Fruit fly (Drosophila melanogaster) whole organism, embryonic: Measurements from ENCODE around the gene CG33703.

Source experiments
- Atf6 ChIP-seq: fragments of 200-800 bp; sonication (Bioruptor generic); IDR thresholded peaks from 2 replicates; pipeline ENCODE4 v1.3.6; 2022; ENCODE audit warnings: missing biosample characterization, missing genetic modification characterization
- Bgb ChIP-seq: fragments of 200-800 bp; sonication (Bioruptor generic); IDR thresholded peaks from 2 replicates; pipeline ENCODE4 v1.3.6; 2022; ENCODE audit warnings: missing biosample characterization, missing genetic modification characterization; ENCODE audit not compliant: partially characterized antibody
- CG1024 ChIP-seq: fragments of 200-800 bp; sonication (Bioruptor generic); IDR thresholded peaks from 2 replicates; pipeline ENCODE4 v1.3.6; 2022; ENCODE audit warnings: missing biosample characterization, missing genetic modification characterization
- CG10979 ChIP-seq: fragments of 200-800 bp; sonication (Bioruptor generic); optimal IDR thresholded peaks from 2 replicates; lab custom pipeline; 2018; ENCODE audit warnings: missing biosample characterization, mild to moderate bottlenecking, missing genetic modification characterization, moderate library complexity
- CG15073 ChIP-seq: fragments of 200-800 bp; sonication (Bioruptor generic); optimal IDR thresholded peaks from 2 replicates; lab custom pipeline; 2016; ENCODE audit warnings: missing biosample characterization, missing genetic modification characterization
- CG17186 ChIP-seq: fragments of 200-800 bp; sonication (Bioruptor generic); optimal IDR thresholded peaks from 3 replicates; lab custom pipeline; 2017; ENCODE audit warnings: missing biosample characterization, missing genetic modification reagents, missing genetic modification characterization
- CG17361 ChIP-seq: fragments of 200-800 bp; sonication (Bioruptor generic); IDR thresholded peaks from 3 replicates; pipeline ENCODE4 v1.3.6; 2022; ENCODE audit warnings: missing biosample characterization, missing genetic modification characterization
- CG17568 ChIP-seq: fragments of 200-800 bp; sonication (Bioruptor generic); optimal IDR thresholded peaks from 2 replicates; lab custom pipeline; 2018; ENCODE audit warnings: missing biosample characterization, mild to moderate bottlenecking, missing genetic modification characterization, moderate library complexity
- CG33213 ChIP-seq: fragments of 200-800 bp; sonication (Bioruptor generic); optimal IDR thresholded peaks from 3 replicates; lab custom pipeline; 2016; ENCODE audit warnings: missing biosample characterization, missing genetic modification characterization
- CG6175 ChIP-seq: fragments of 200-800 bp; sonication (Bioruptor generic); IDR thresholded peaks from 3 replicates; pipeline ENCODE4 v1.3.6; 2022; ENCODE audit warnings: missing biosample characterization, missing genetic modification characterization
- CG6791 ChIP-seq: fragments of 200-800 bp; sonication (Bioruptor generic); IDR thresholded peaks from 3 replicates; pipeline ENCODE4 v1.3.6; 2022; ENCODE audit warnings: missing biosample characterization, missing genetic modification characterization; ENCODE audit not compliant: partially characterized antibody
- CG7786 ChIP-seq: fragments of 200-800 bp; sonication (Bioruptor generic); optimal IDR thresholded peaks from 2 replicates; lab custom pipeline; 2016; ENCODE audit warnings: missing biosample characterization, missing genetic modification characterization
- CG9876 ChIP-seq: fragments of 200-800 bp; sonication (Bioruptor generic); optimal IDR thresholded peaks from 2 replicates; lab custom pipeline; 2016; ENCODE audit warnings: missing biosample characterization, missing genetic modification characterization
- Dip2 ChIP-seq: fragments of 200-800 bp; sonication (Bioruptor generic); IDR thresholded peaks from 2 replicates; pipeline ENCODE4 v1.3.6; 2022; ENCODE audit warnings: missing biosample characterization, missing genetic modification characterization
- Doc3 ChIP-seq: fragments of 200-800 bp; sonication (Bioruptor generic); IDR thresholded peaks from 3 replicates; pipeline ENCODE4 v1.3.6; 2022; ENCODE audit warnings: missing biosample characterization, missing genetic modification characterization; ENCODE audit not compliant: partially characterized antibody
- Dref ChIP-seq: fragments of 200-800 bp; sonication (Bioruptor generic); IDR thresholded peaks from 2 replicates; pipeline ENCODE4 v1.3.6; 2022; ENCODE audit warnings: missing biosample characterization, missing genetic modification characterization
- Elba2 ChIP-seq: fragments of 200-800 bp; sonication (Bioruptor generic); optimal IDR thresholded peaks from 3 replicates; lab custom pipeline; 2016; ENCODE audit warnings: missing biosample characterization, missing genetic modification characterization
- H15 ChIP-seq: fragments of 200-800 bp; sonication (Bioruptor generic); IDR thresholded peaks from 3 replicates; pipeline ENCODE4 v1.3.6; 2022; ENCODE audit warnings: missing biosample characterization, missing genetic modification characterization
- Meics ChIP-seq: fragments of 200-800 bp; sonication (Bioruptor generic); optimal IDR thresholded peaks from 2 replicates; lab custom pipeline; 2017; ENCODE audit warnings: missing biosample characterization, mild to moderate bottlenecking, missing genetic modification characterization
- Nf-YA ChIP-seq: fragments of 200-800 bp; sonication (Bioruptor generic); IDR thresholded peaks from 2 replicates; pipeline ENCODE4 v1.3.6; 2022; ENCODE audit warnings: missing biosample characterization, missing genetic modification characterization
- Sry-δ ChIP-seq: fragments of 200-800 bp; sonication (Bioruptor generic); optimal IDR thresholded peaks from 2 replicates; lab custom pipeline; 2016; ENCODE audit warnings: missing biosample characterization, missing genetic modification characterization
- TFAM ChIP-seq: fragments of 200-800 bp; sonication (Bioruptor generic); optimal IDR thresholded peaks from 2 replicates; lab custom pipeline; 2017; ENCODE audit warnings: missing biosample characterization, missing genetic modification characterization, inconsistent platforms
- ase ChIP-seq: fragments of 200-800 bp; sonication (Bioruptor generic); IDR thresholded peaks from 3 replicates; pipeline ENCODE4 v1.3.6; 2022; ENCODE audit warnings: missing biosample characterization, missing genetic modification characterization
- ato ChIP-seq: fragments of 200-800 bp; sonication (Bioruptor generic); IDR thresholded peaks from 2 replicates; pipeline ENCODE4 v1.3.6; 2022; ENCODE audit warnings: missing biosample characterization, missing genetic modification characterization; ENCODE audit not compliant: partially characterized antibody
- corto ChIP-seq: fragments of 200-800 bp; sonication (Bioruptor generic); optimal IDR thresholded peaks from 2 replicates; lab custom pipeline; 2016; ENCODE audit warnings: missing biosample characterization, mild to moderate bottlenecking, missing genetic modification characterization, moderate library complexity
- danr ChIP-seq: fragments of 200-800 bp; sonication (Bioruptor generic); IDR thresholded peaks from 2 replicates; pipeline ENCODE4 v1.3.6; 2022; ENCODE audit warnings: missing biosample characterization, missing genetic modification characterization
- dysf ChIP-seq: fragments of 200-800 bp; sonication (Bioruptor generic); IDR thresholded peaks from 3 replicates; pipeline ENCODE4 v1.3.6; 2022; ENCODE audit warnings: missing biosample characterization, missing genetic modification characterization
- eve ChIP-seq, 2 experiments: fragments of >200 bp; optimal IDR thresholded peaks; 2 replicates each; lab custom pipeline; 2017; ENCODE audit warnings: missing biosample characterization in 2 of 2, missing genetic modification characterization in 2 of 2
- fd102C ChIP-seq: fragments of 200-800 bp; sonication (Bioruptor generic); optimal IDR thresholded peaks from 2 replicates; lab custom pipeline; 2018; ENCODE audit warnings: missing biosample characterization, mild to moderate bottlenecking, missing genetic modification characterization, moderate library complexity
- fd64A ChIP-seq: fragments of 200-800 bp; sonication (Bioruptor generic); optimal IDR thresholded peaks from 3 replicates; lab custom pipeline; 2018; ENCODE audit warnings: missing biosample characterization, mild to moderate bottlenecking, missing genetic modification characterization
- ftz-f1 ChIP-seq: fragments of 200-800 bp; sonication (Bioruptor generic); optimal IDR thresholded peaks from 2 replicates; lab custom pipeline; 2016; ENCODE audit warnings: missing biosample characterization, missing genetic modification characterization
- gfzf ChIP-seq: fragments of 200-800 bp; sonication (Bioruptor generic); optimal IDR thresholded peaks from 2 replicates; lab custom pipeline; 2016; ENCODE audit warnings: missing biosample characterization, mild to moderate bottlenecking, missing genetic modification characterization, moderate library complexity
- grau ChIP-seq: fragments of 200-800 bp; optimal IDR thresholded peaks from 3 replicates; lab custom pipeline; 2019; ENCODE audit warnings: missing biosample characterization, mild to moderate bottlenecking, missing genetic modification characterization, moderate library complexity
- jigr1 ChIP-seq: fragments of 200-800 bp; sonication (Bioruptor generic); IDR thresholded peaks from 3 replicates; pipeline ENCODE4 v1.3.6; 2022; ENCODE audit warnings: missing biosample characterization, missing genetic modification characterization
- kni ChIP-seq: fragments of 200-800 bp; sonication (Bioruptor generic); optimal IDR thresholded peaks from 3 replicates; lab custom pipeline; 2017; ENCODE audit warnings: mild to moderate bottlenecking, missing biosample characterization, missing genetic modification reagents, missing genetic modification characterization
- lmd ChIP-seq: fragments of 200-800 bp; sonication (Bioruptor generic); IDR thresholded peaks from 2 replicates; pipeline ENCODE4 v1.3.6; 2022; ENCODE audit warnings: missing biosample characterization, missing genetic modification characterization
- mam ChIP-seq: fragments of 200-800 bp; sonication (Bioruptor generic); optimal IDR thresholded peaks from 3 replicates; lab custom pipeline; 2016; ENCODE audit warnings: missing biosample characterization, missing genetic modification characterization
- otp ChIP-seq: fragments of 200-800 bp; sonication (Bioruptor generic); IDR thresholded peaks from 3 replicates; pipeline ENCODE4, ENCODE4 v1.3.6; 2022; ENCODE audit warnings: missing biosample characterization, missing genetic modification characterization
- pita ChIP-seq: fragments of 200-800 bp; sonication (Bioruptor generic); optimal IDR thresholded peaks from 2 replicates; lab custom pipeline; 2017; ENCODE audit warnings: missing biosample characterization, mild to moderate bottlenecking, missing genetic modification characterization
- pnt ChIP-seq: fragments of 200-800 bp; sonication (Bioruptor generic); optimal IDR thresholded peaks from 3 replicates; lab custom pipeline; 2016; ENCODE audit warnings: missing biosample characterization, missing genetic modification characterization
- row ChIP-seq: fragments of 200-800 bp; sonication (Bioruptor generic); IDR thresholded peaks from 3 replicates; pipeline ENCODE4 v1.3.6; 2022; ENCODE audit warnings: missing biosample characterization, missing genetic modification characterization
- sens ChIP-seq: fragments of 200-800 bp; sonication (Bioruptor generic); peaks from one replicate; lab custom pipeline; 2016; ENCODE audit warnings: missing biosample characterization, missing genetic modification characterization
- seq ChIP-seq: fragments of 200-800 bp; sonication (Bioruptor generic); IDR thresholded peaks from 2 replicates; pipeline ENCODE4 v1.3.6; 2022; ENCODE audit warnings: missing biosample characterization, missing genetic modification characterization
- shn ChIP-seq: fragments of 200-800 bp; sonication (Bioruptor generic); optimal IDR thresholded peaks from 3 replicates; lab custom pipeline; 2016; ENCODE audit warnings: missing biosample characterization, missing genetic modification characterization
- so ChIP-seq: fragments of 200-800 bp; sonication (Bioruptor generic); IDR thresholded peaks from 3 replicates; pipeline ENCODE4 v1.3.6; 2022; ENCODE audit warnings: missing biosample characterization, missing genetic modification characterization
- sob ChIP-seq: fragments of 200-800 bp; sonication (Bioruptor generic); IDR thresholded peaks from 2 replicates; pipeline ENCODE4 v1.3.6; 2022; ENCODE audit warnings: missing biosample characterization, missing genetic modification characterization
- sug ChIP-seq: fragments of 200-800 bp; optimal IDR thresholded peaks from 2 replicates; lab custom pipeline; 2019; ENCODE audit warnings: missing biosample characterization, mild to moderate bottlenecking, missing genetic modification characterization, moderate library complexity
- toy ChIP-seq: fragments of 200-800 bp; sonication (Bioruptor generic); IDR thresholded peaks from 2 replicates; pipeline ENCODE4 v1.3.6; 2022; ENCODE audit warnings: missing biosample characterization, missing genetic modification characterization
- tup ChIP-seq: fragments of 200-800 bp; sonication (Bioruptor generic); optimal IDR thresholded peaks from 2 replicates; lab custom pipeline; 2016; ENCODE audit warnings: missing biosample characterization, mild to moderate bottlenecking, missing genetic modification characterization, moderate library complexity
- unpg ChIP-seq: fragments of 200-800 bp; sonication (Bioruptor generic); optimal IDR thresholded peaks from 3 replicates; lab custom pipeline; 2018; ENCODE audit warnings: missing biosample characterization, mild to moderate bottlenecking, missing genetic modification characterization, moderate library complexity
- vnd ChIP-seq: fragments of 200-800 bp; sonication (Bioruptor generic); IDR thresholded peaks from 3 replicates; pipeline ENCODE4 v1.3.6; 2022; ENCODE audit warnings: missing biosample characterization, missing genetic modification characterization; ENCODE audit not compliant: partially characterized antibody

The CG33703 gene

DNA sequence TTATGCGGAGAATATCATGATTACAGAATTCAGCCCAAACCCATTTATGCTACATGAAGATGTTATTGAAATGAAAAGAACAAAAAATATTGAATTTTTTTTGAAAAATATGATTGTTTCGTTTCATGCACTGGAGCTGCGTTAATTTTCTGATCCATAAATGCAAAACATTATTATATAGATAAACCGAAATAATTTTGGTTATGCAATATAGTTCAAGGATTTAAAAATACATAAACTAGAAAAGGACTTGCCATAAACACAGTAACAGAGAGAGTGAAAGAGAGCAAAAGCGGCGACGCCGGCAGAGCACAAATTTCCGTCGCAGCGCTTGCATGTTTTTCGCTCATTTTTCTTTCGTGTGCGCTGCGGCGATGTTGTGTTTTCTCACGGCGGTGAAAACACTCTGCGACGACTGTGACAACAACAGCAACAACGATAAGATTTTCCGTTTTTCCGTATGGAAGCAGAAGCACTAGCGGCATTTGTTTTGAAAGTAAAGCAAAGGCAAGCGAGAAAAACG, 50.2 kb downstream of the CG33703 start (continued):
- TF ChIP-seq Bgb (GFP tag; lab: Robert Waterston, UW), result peak; percentile 36; the same call in 1 of the 2 replicates
- TF ChIP-seq CG6175 (GFP tag; lab: Robert Waterston, UW), result no peak
- TF ChIP-seq sob (GFP tag; lab: Robert Waterston, UW), result peak; percentile 74
- TF ChIP-seq CG33213, result peak; percentile 49
- peak; percentile 95 for TF ChIP-seq unpg (GFP tag; lab: Kevin White, UChicago)
- TF ChIP-seq grau, result peak; percentile 92
- TF ChIP-seq CG9876, result no peak
- TF ChIP-seq TFAM (GFP tag; lab: Kevin White, UChicago), result peak; percentile 50
- peak; percentile 98 for TF ChIP-seq sens (GFP tag; lab: Kevin White, UChicago)
- peak; percentile 63 for TF ChIP-seq mam (GFP tag; lab: Kevin White, UChicago)
- peak; percentile 82 for TF ChIP-seq seq (GFP tag; lab: Robert Waterston, UW)
- TF ChIP-seq CG17361 (GFP tag; lab: Robert Waterston, UW), result peak; percentile 89
- peak; percentile 96 for TF ChIP-seq CG10979 (tag; lab: Kevin White, UChicago)
- TF ChIP-seq ato (GFP tag; lab: Robert Waterston, UW), result no peak
- no peak for TF ChIP-seq Dip2 (GFP tag; lab: Robert Waterston, UW)
- peak; percentile 72 for TF ChIP-seq lmd (GFP tag; lab: Robert Waterston, UW)
- no peak for TF ChIP-seq gfzf
- TF ChIP-seq pnt (GFP tag; lab: Kevin White, UChicago), result peak; percentile 64
- TF ChIP-seq toy (GFP tag; lab: Robert Waterston, UW), result no peak
- TF ChIP-seq Doc3 (GFP tag; lab: Robert Waterston, UW), result no peak; the same call in 2 of the 3 replicates
- TF ChIP-seq corto (GFP tag; lab: Kevin White, UChicago), result peak; percentile 56
- TF ChIP-seq otp (GFP tag; lab: Robert Waterston, UW), result peak; percentile 66; the same call in 2 of the 3 replicates
- TF ChIP-seq tup (GFP tag; lab: Kevin White, UChicago), result no peak
- TF ChIP-seq pita (GFP tag; lab: Kevin White, UChicago), result no peak
- peak; percentile 63 for TF ChIP-seq CG17186 (GFP tag; lab: Kevin White, UChicago)
- no peak for TF ChIP-seq ftz-f1 (GFP tag; lab: Kevin White, UChicago)
- peak; percentile 96 for TF ChIP-seq row
- no peak for TF ChIP-seq Dref (GFP tag; lab: Robert Waterston, UW)
- TF ChIP-seq ase (GFP tag; lab: Robert Waterston, UW), result no peak
- peak; percentile 58; the same call in 1 of the 3 replicates for TF ChIP-seq H15 (GFP tag; lab: Robert Waterston, UW)
- TF ChIP-seq CG1024 (GFP tag; lab: Robert Waterston, UW), result peak; percentile 9; the same call in 1 of the 2 replicates
- TF ChIP-seq CG15073 (GFP tag; lab: Kevin White, UChicago), result no peak
- peak; percentile 91 for TF ChIP-seq Meics (GFP tag; lab: Kevin White, UChicago)
- peak; percentile 38; the same call in 1 of the 3 replicates for TF ChIP-seq CG6791 (GFP tag; lab: Robert Waterston, UW)
- TF ChIP-seq CG7786 (GFP tag; lab: Kevin White, UChicago), result peak; percentile 46
- peak; percentile 77 for TF ChIP-seq Nf-YA
- TF ChIP-seq CG17568 (GFP tag; lab: Kevin White, UChicago), result peak; percentile 83
- TF ChIP-seq Elba2 (GFP tag; lab: Kevin White, UChicago), result no peak
- TF ChIP-seq Sry-δ (GFP tag; lab: Kevin White, UChicago), result peak; percentile 15
- peak; percentile 31 for TF ChIP-seq kni (GFP tag; lab: Kevin White, UChicago)
- TF ChIP-seq shn (GFP tag; lab: Kevin White, UChicago), result peak; percentile 69
- TF ChIP-seq sug, result peak; percentile 74
- TF ChIP-seq vnd (GFP tag; lab: Robert Waterston, UW), result no peak
- 0 out of 3 replicates have a peak, but pooled peaks have one; percentile 30 for TF ChIP-seq jigr1 (GFP tag; lab: Robert Waterston, UW)
- peak; percentile 62 for TF ChIP-seq fd64A (GFP tag; lab: Kevin White, UChicago)
- no peak for TF ChIP-seq eve (GFP tag; optimal IDR thresholded peaks at IDR 0.05; lab: Kevin White, UChicago)
- no peak for TF ChIP-seq danr (GFP tag; lab: Robert Waterston, UW)
- peak; percentile 82 for TF ChIP-seq dysf (GFP tag; lab: Robert Waterston, UW)
- TF ChIP-seq fd102C (GFP tag; lab: Kevin White, UChicago), result peak; percentile 37
- peak; percentile 55; the same call in 1 of the 3 replicates for TF ChIP-seq so (GFP tag; lab: Robert Waterston, UW)
- peak; percentile 73; the same call in 1 of the 2 replicates for TF ChIP-seq Atf6 (GFP tag; lab: Robert Waterston, UW)
